Worm (Caenorhabditis elegans): ENCODE measurements around the gene F58B4.3.
A peak's percentile ranks its signal among the peaks of the same experiment; 100 is the strongest.

Gene F58B4.3

ce11 chrV:10965501-10965900 is 35.9 kb downstream of the F58B4.3 start, which contains the start of the genes ctf-4 and eef-1G:
Gene ctf-4, minus strand, starts transcription at chrV:10965539.
Gene eef-1G, plus strand, starts transcription at chrV:10965719.
- TF ChIP-seq F57C9.4 (tag; optimal IDR thresholded peaks at IDR 0.05), result no peak
- TF ChIP-seq C17E4.6 (GFP tag; IDR thresholded peaks at IDR 0.05), result peak; percentile 54; the same call in 1 of the 2 replicates
- TF ChIP-seq pha-4 (tag; optimal IDR thresholded peaks at IDR 0.05), result peak; percentile 87
- no peak for TF ChIP-seq hlh-12 (tag; optimal IDR thresholded peaks at IDR 0.05)
- no peak for TF ChIP-seq attf-6 (GFP tag; IDR thresholded peaks at IDR 0.05)
- no peak for TF ChIP-seq nhr-27 (tag; optimal IDR thresholded peaks at IDR 0.05)
- peak; percentile 85 for TF ChIP-seq K12H6.12 (tag; optimal IDR thresholded peaks at IDR 0.05)
- peak; percentile 93 for TF ChIP-seq ekl-4 (GFP tag; IDR thresholded peaks at IDR 0.05)
- no peak for TF ChIP-seq zfh-2 (GFP tag; conservative IDR thresholded peaks at IDR 0.05)
- no peak for TF ChIP-seq ztf-22 (GFP tag; optimal IDR thresholded peaks at IDR 0.05)
- peak; percentile 57 for TF ChIP-seq B0019.2 (GFP tag; conservative IDR thresholded peaks at IDR 0.05)
- TF ChIP-seq bed-2 (GFP tag; IDR thresholded peaks at IDR 0.05), result no peak
- TF ChIP-seq egl-44 (GFP tag; IDR thresholded peaks at IDR 0.05), result peak; percentile 80; the same call in 1 of the 2 replicates
- TF ChIP-seq xnd-1 (tag; optimal IDR thresholded peaks at IDR 0.05), result peak; percentile 8
- TF ChIP-seq cebp-1 (GFP tag; IDR thresholded peaks at IDR 0.05), result peak; percentile 61; the same call in 1 of the 2 replicates
- TF ChIP-seq cebp-1 (tag; optimal IDR thresholded peaks at IDR 0.05), result peak; percentile 88
- TF ChIP-seq ztf-28 (GFP tag; IDR thresholded peaks at IDR 0.05), result no peak
- TF ChIP-seq pbrm-1 (GFP tag; IDR thresholded peaks at IDR 0.05), result peak; percentile 91
- TF ChIP-seq die-1 (tag; optimal IDR thresholded peaks at IDR 0.05), result no peak
- TF ChIP-seq D2030.7 (GFP tag; IDR thresholded peaks at IDR 0.05), result peak; percentile 82
- TF ChIP-seq dpff-1 (tag; optimal IDR thresholded peaks at IDR 0.05), result no peak
- no peak for TF ChIP-seq tbx-9 (tag; optimal IDR thresholded peaks at IDR 0.05; ENCODE audit: borderline replicate concordance)
- TF ChIP-seq mel-28 (tag; optimal IDR thresholded peaks at IDR 0.05; ENCODE audit: borderline replicate concordance), result no peak
- no peak for TF ChIP-seq fkh-3 (tag; optimal IDR thresholded peaks at IDR 0.05)
- peak; percentile 70 for TF ChIP-seq F22D6.2 (tag; optimal IDR thresholded peaks at IDR 0.05)
- TF ChIP-seq F57A8.1 (GFP tag; optimal IDR thresholded peaks at IDR 0.05), result no peak
- no peak for TF ChIP-seq F55B11.4 (tag; optimal IDR thresholded peaks at IDR 0.05; ENCODE audit: borderline replicate concordance, insufficient read depth)
- TF ChIP-seq nfyb-1 (GFP tag; IDR thresholded peaks at IDR 0.05), result peak; percentile 94
- 0 out of 2 replicates have a peak, but pooled peaks have one; percentile 52 for TF ChIP-seq egl-18 (GFP tag; IDR thresholded peaks at IDR 0.05)
- no peak for TF ChIP-seq ztf-25 (GFP tag; IDR thresholded peaks at IDR 0.05)
- peak; percentile 69 for TF ChIP-seq madf-10 (tag; optimal IDR thresholded peaks at IDR 0.05)
- TF ChIP-seq aptf-3 (GFP tag; IDR thresholded peaks at IDR 0.05), result no peak
- peak; percentile 75 for TF ChIP-seq attf-3 (GFP tag; conservative IDR thresholded peaks at IDR 0.05)
- TF ChIP-seq let-526 (GFP tag; IDR thresholded peaks at IDR 0.05), result peak; percentile 87
- TF ChIP-seq sdz-38 (tag; optimal IDR thresholded peaks at IDR 0.05), result no peak
- TF ChIP-seq somi-1 (GFP tag; optimal IDR thresholded peaks at IDR 0.05), result peak; percentile 78
- TF ChIP-seq Y53G8AR.9 (GFP tag; conservative IDR thresholded peaks at IDR 0.05), result peak; percentile 95
- no peak for TF ChIP-seq hrde-1 (tag; optimal IDR thresholded peaks at IDR 0.05; ENCODE audit: borderline replicate concordance)
- no peak for TF ChIP-seq lag-1 (GFP tag; IDR thresholded peaks at IDR 0.05)
- no peak for TF ChIP-seq egrh-3 (GFP tag; IDR thresholded peaks at IDR 0.05)
- peak; percentile 14 for TF ChIP-seq T07F8.4 (tag; optimal IDR thresholded peaks at IDR 0.05)
- TF ChIP-seq B0261.1 (tag; optimal IDR thresholded peaks at IDR 0.05), result no peak
- peak; percentile 75 for TF ChIP-seq lir-1 (GFP tag; conservative IDR thresholded peaks at IDR 0.05)
- TF ChIP-seq athp-1 (tag; optimal IDR thresholded peaks at IDR 0.05), result peak; percentile 79
- TF ChIP-seq rec-8 (tag; optimal IDR thresholded peaks at IDR 0.05), result no peak
- peak; percentile 74 for TF ChIP-seq F33H1.4 (GFP tag; IDR thresholded peaks at IDR 0.05)
- TF ChIP-seq Y95B8A.8 (GFP tag; IDR thresholded peaks at IDR 0.05), result peak; percentile 83; the same call in 1 of the 2 replicates
- peak; percentile 94 for TF ChIP-seq lin-40 (tag; optimal IDR thresholded peaks at IDR 0.05)
- TF ChIP-seq akir-1 (GFP tag; optimal IDR thresholded peaks at IDR 0.05), result no peak

Measured in whole organism, young adult.